Worm (Caenorhabditis elegans): Measurements from ENCODE around the gene K02D10.2.

ce11 chrIII:8750606-8751005 lies 20.5 kb downstream of the K02D10.2 start, which contains the start of gene ugtp-1:
- no peak for TF ChIP-seq nhr-237 (tag; optimal IDR thresholded peaks at IDR 0.05)
- no peak for TF ChIP-seq unc-62 (GFP tag; optimal IDR thresholded peaks at IDR 0.05)
- TF ChIP-seq sptf-1 (tag; optimal IDR thresholded peaks at IDR 0.05) = no peak
- no peak for TF ChIP-seq alr-1 (tag; optimal IDR thresholded peaks at IDR 0.05; ENCODE audit: borderline replicate concordance)
- no peak for TF ChIP-seq ceh-82 (tag; optimal IDR thresholded peaks at IDR 0.05)
